Fruit fly (Drosophila melanogaster): Measurements from ENCODE around the gene CG4558.

dm6 chrX:6852574-6852973 is 3.0 kb downstream of the CG4558 start:
- TF ChIP-seq psq (optimal IDR thresholded peaks at IDR 0.05) (no peak), CG8478 (optimal IDR thresholded peaks at IDR 0.05) (no peak), Dll (optimal IDR thresholded peaks at IDR 0.05) (no peak)
